Worm (Caenorhabditis elegans) whole organism, late embryonic: ENCODE results near the gene spig-9.

Experiments
- C38D4.7 ChIP-seq: fragments of 200-800 bp; sonication (Bioruptor generic); optimal IDR thresholded peaks from 2 replicates; lab custom pipeline; 2018; ENCODE audit warnings: mild to moderate bottlenecking, missing genetic modification characterization, moderate library complexity, missing compliant biosample characterization
- F13H6.1 ChIP-seq: sonication (generic microtip); optimal IDR thresholded peaks from 2 replicates; lab custom pipeline; 2016; ENCODE audit warnings: missing genetic modification characterization, missing compliant biosample characterization
- K02D7.2 ChIP-seq: sonication (generic microtip); optimal IDR thresholded peaks from 2 replicates; lab custom pipeline; 2017; ENCODE audit warnings: mild to moderate bottlenecking, missing genetic modification characterization, missing compliant biosample characterization
- K09A11.1 ChIP-seq: sonication (generic microtip); optimal IDR thresholded peaks from 2 replicates; lab custom pipeline; 2017; ENCODE audit warnings: antibody characterized with exemption, mild to moderate bottlenecking, missing genetic modification characterization, missing compliant biosample characterization; ENCODE audit not compliant: insufficient read depth
- Y22D7AL.16 ChIP-seq: sonication (generic microtip); optimal IDR thresholded peaks from 2 replicates; lab custom pipeline; 2016; ENCODE audit warnings: missing genetic modification characterization, missing compliant biosample characterization
- ahr-1 ChIP-seq: sonication (generic microtip); optimal IDR thresholded peaks from 2 replicates; lab custom pipeline; 2016; ENCODE audit warnings: missing genetic modification characterization, missing compliant biosample characterization
- ama-1 ChIP-seq: fragments of 150-350 bp; optimal IDR thresholded peaks from 2 replicates; lab custom pipeline; 2014
- ceh-18 ChIP-seq: sonication (generic microtip); optimal IDR thresholded peaks from 2 replicates; lab custom pipeline; 2016; ENCODE audit warnings: missing genetic modification characterization, missing compliant biosample characterization
- ceh-24 ChIP-seq: sonication (generic microtip); optimal IDR thresholded peaks from 2 replicates; lab custom pipeline; 2016; ENCODE audit warnings: mild to moderate bottlenecking, missing genetic modification characterization, missing compliant biosample characterization
- ceh-34 ChIP-seq: sonication (generic microtip); optimal IDR thresholded peaks from 2 replicates; lab custom pipeline; 2016; ENCODE audit warnings: mild to moderate bottlenecking, missing genetic modification characterization, missing compliant biosample characterization
- ceh-45 ChIP-seq: fragments of 200-800 bp; sonication (Bioruptor generic); IDR thresholded peaks from 2 replicates; pipeline ENCODE4 v1.3.6; 2022; ENCODE audit warnings: missing genetic modification reagents, missing genetic modification characterization, missing compliant biosample characterization
- ceh-6 ChIP-seq: fragments of 200-800 bp; sonication (Bioruptor generic); optimal IDR thresholded peaks from 2 replicates; lab custom pipeline; 2018; ENCODE audit warnings: mild to moderate bottlenecking, missing genetic modification characterization, missing compliant biosample characterization
- elt-2 ChIP-seq: sonication (generic microtip); optimal IDR thresholded peaks from 2 replicates; lab custom pipeline; 2016; ENCODE audit warnings: missing genetic modification reagents, missing genetic modification characterization, missing compliant biosample characterization
- fkh-6 ChIP-seq: sonication (generic microtip); optimal IDR thresholded peaks from 2 replicates; lab custom pipeline; 2016; ENCODE audit warnings: missing genetic modification characterization, missing compliant biosample characterization
- gmeb-2 ChIP-seq: sonication (generic microtip); optimal IDR thresholded peaks from 2 replicates; lab custom pipeline; 2016; ENCODE audit warnings: missing genetic modification characterization, inconsistent platforms, missing compliant biosample characterization
- hlh-13 ChIP-seq: fragments of 200-800 bp; sonication (Bioruptor generic); optimal IDR thresholded peaks from 2 replicates; lab custom pipeline; 2018; ENCODE audit warnings: mild to moderate bottlenecking, missing genetic modification characterization, missing compliant biosample characterization
- hlh-30 ChIP-seq: sonication (generic microtip); optimal IDR thresholded peaks from 2 replicates; lab custom pipeline; 2017; ENCODE audit warnings: antibody characterized with exemption, missing genetic modification characterization, missing compliant biosample characterization; ENCODE audit not compliant: insufficient read depth
- hlh-6 ChIP-seq: sonication (generic microtip); optimal IDR thresholded peaks from 2 replicates; lab custom pipeline; 2016; ENCODE audit warnings: missing genotype, missing genetic modification characterization, missing compliant biosample characterization
- hlh-8 ChIP-seq: sonication (generic microtip); optimal IDR thresholded peaks from 2 replicates; lab custom pipeline; 2016; ENCODE audit warnings: missing genotype, missing genetic modification characterization, missing compliant biosample characterization
- lim-6 ChIP-seq: sonication (generic microtip); optimal IDR thresholded peaks from 2 replicates; lab custom pipeline; 2016; ENCODE audit warnings: missing genetic modification characterization, missing compliant biosample characterization
- nhr-11 ChIP-seq: fragments of 150-350 bp; optimal IDR thresholded peaks from 2 replicates; lab custom pipeline; 2014; ENCODE audit warnings: missing biosample characterization, missing genetic modification characterization
- pat-9 ChIP-seq: fragments of 200-800 bp; sonication (Bioruptor generic); optimal IDR thresholded peaks from 2 replicates; lab custom pipeline; 2018; ENCODE audit warnings: mild to moderate bottlenecking, missing genetic modification characterization, moderate library complexity, missing compliant biosample characterization
- pha-4 ChIP-seq: fragments of 150-350 bp; optimal IDR thresholded peaks from 2 replicates; lab custom pipeline; 2018; ENCODE audit warnings: missing biosample characterization, missing genetic modification reagents, missing genetic modification characterization
- tbx-2 ChIP-seq: sonication (generic microtip); optimal IDR thresholded peaks from 2 replicates; lab custom pipeline; 2016; ENCODE audit warnings: missing genetic modification characterization, missing compliant biosample characterization
- unc-55 ChIP-seq: sonication (generic microtip); optimal IDR thresholded peaks from 2 replicates; lab custom pipeline; 2017; ENCODE audit warnings: missing biosample characterization, missing genetic modification reagents, missing genetic modification characterization
- unc-86 ChIP-seq: sonication (generic microtip); optimal IDR thresholded peaks from 2 replicates; lab custom pipeline; 2016; ENCODE audit warnings: missing genetic modification characterization, missing compliant biosample characterization

spig-9 gene

DNA sequence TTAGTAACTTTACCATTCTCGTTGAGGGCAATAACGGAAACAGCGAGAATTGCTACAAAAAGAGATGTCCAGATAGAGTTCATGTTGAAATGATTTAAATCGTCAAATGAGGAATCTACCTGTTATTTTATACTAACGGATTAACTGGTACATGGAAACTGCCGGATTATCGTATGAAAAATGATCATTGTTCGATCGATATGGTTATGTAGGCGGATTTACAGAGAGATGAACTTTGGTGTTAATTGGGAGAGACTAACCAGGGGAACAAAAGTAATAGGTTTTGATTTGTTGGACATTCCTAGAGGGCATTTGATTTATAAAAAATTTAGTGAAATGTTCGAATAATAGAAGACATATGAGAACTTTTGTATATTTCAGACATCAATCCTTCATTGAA lies at the start of gene spig-9:
TSS of gene spig-9 (minus strand) at position 101 of the 400 bp plus-strand sequence.
- TF ChIP-seq hlh-13 (GFP tag; lab: Kevin White, UChicago), result no peak
- no peak for TF ChIP-seq ahr-1 (tag; lab: Kevin White, UChicago)
- no peak for TF ChIP-seq ama-1 (lab: Kevin White, UChicago)
- TF ChIP-seq hlh-6 (tag; lab: Kevin White, UChicago), result no peak
- no peak for TF ChIP-seq hlh-8 (tag; lab: Kevin White, UChicago)
- no peak for TF ChIP-seq unc-55 (GFP tag; lab: Kevin White, UChicago)
- no peak for TF ChIP-seq K02D7.2
- no peak for TF ChIP-seq F13H6.1
- TF ChIP-seq, all 69 proteins: peak for 0

- TF ChIP-seq tbx-2 (tag; lab: Kevin White, UChicago) (peak; percentile 11), ceh-34 (tag; lab: Kevin White, UChicago) (no peak), ceh-45 (no peak)
Measured at ce11 chrV:13660660-13661325, 49.1 kb upstream of the spig-9 start, which contains the start of gene letm-1. letm-1 (plus strand) TSS chrV:13661257.

- no peak for TF ChIP-seq ceh-24
- no peak for TF ChIP-seq fkh-6
- TF ChIP-seq ceh-45, result no peak
Measured at ce11 chrV:13660115-13660514, 48.4 kb upstream of the spig-9 start.

- peak; percentile 54 for TF ChIP-seq elt-2 (tag; lab: Kevin White, UChicago)
- TF ChIP-seq pat-9, result no peak
- no peak for TF ChIP-seq Y22D7AL.16 (tag; lab: Kevin White, UChicago)
- no peak for TF ChIP-seq pha-4
- no peak for TF ChIP-seq nhr-11 (tag; lab: Kevin White, UChicago)
- no peak for TF ChIP-seq lim-6 (tag; lab: Kevin White, UChicago)
Measured at ce11 chrV:13659219-13659618, 47.5 kb upstream of the spig-9 start.

ce11 chrV:13658577-13658976 lies 46.9 kb upstream of the spig-9 start:
- TF ChIP-seq hlh-30 (tag; lab: Kevin White, UChicago), result peak; percentile 87
- no peak for TF ChIP-seq gmeb-2 (tag; lab: Kevin White, UChicago)
- no peak for TF ChIP-seq hlh-13 (GFP tag; lab: Kevin White, UChicago)

- TF ChIP-seq unc-55 (GFP tag; lab: Kevin White, UChicago) (peak; percentile 13), unc-86 (tag; lab: Kevin White, UChicago) (no peak), C38D4.7 (GFP tag; lab: Kevin White, UChicago) (no peak), ceh-6 (GFP tag; lab: Kevin White, UChicago) (no peak)
- TF ChIP-seq, all 69 proteins: peak for 1
Measured at ce11 chrV:13657841-13658338, 46.2 kb upstream of the spig-9 start.

- TF ChIP-seq hlh-30 (tag; lab: Kevin White, UChicago), result peak; percentile 71
- peak; percentile 19 for TF ChIP-seq ceh-18
- TF ChIP-seq ceh-24, result no peak
- TF ChIP-seq K09A11.1 (tag; lab: Kevin White, UChicago), result no peak
- peak; percentile 57 for TF ChIP-seq elt-2 (tag; lab: Kevin White, UChicago)
Measured at ce11 chrV:13657291-13657690, 45.6 kb upstream of the spig-9 start.
